Worm (Caenorhabditis elegans): ENCODE data around the gene ZC443.1.

DNA sequence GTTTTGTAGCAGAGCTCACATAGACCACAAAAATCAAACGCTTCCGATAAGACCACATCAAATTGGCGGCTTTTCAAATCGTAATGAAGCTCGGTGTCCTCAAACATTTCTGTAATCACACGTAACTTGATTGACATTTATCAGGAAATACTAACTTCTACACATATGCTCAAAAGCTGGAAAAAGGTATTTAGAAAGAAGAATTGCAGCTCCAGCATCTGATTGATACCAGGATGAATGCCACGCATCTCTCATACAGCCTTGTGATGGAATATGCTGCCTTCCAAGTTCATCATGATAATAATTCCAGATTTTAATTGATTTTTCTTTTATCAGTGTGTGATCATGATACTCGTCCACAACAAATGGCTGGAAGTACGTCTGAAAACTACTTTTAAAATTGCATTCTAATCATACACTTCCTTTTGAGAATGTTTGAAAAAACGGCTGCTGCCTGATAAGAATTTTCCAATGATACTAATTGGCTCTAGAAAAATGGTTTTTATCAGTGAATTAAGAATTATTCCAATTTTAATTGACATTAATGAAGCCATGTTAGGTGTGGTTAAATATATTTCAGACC lies 12.9 kb downstream of the ZC443.1 start:
- TF ChIP-seq ces-1 (GFP tag; optimal IDR thresholded peaks at IDR 0.05) (no peak), lsy-2 (tag; optimal IDR thresholded peaks at IDR 0.05) (no peak), unc-62 (GFP tag; optimal IDR thresholded peaks at IDR 0.05) (no peak), flh-1 (GFP tag; optimal IDR thresholded peaks at IDR 0.05) (no peak), blmp-1 (tag; optimal IDR thresholded peaks at IDR 0.05) (no peak)
